Fruit fly (Drosophila melanogaster) whole organism, wandering third instar larva: ENCODE results near the gene CG5727.

Experiments
- Abd-B ChIP-seq: fragments of >200 bp; optimal IDR thresholded peaks from 2 replicates; lab custom pipeline; 2017; ENCODE audit warnings: missing biosample characterization, missing genetic modification characterization
- CG32264 ChIP-seq: fragments of 200-800 bp; sonication (Bioruptor generic); optimal IDR thresholded peaks from 2 replicates; lab custom pipeline; 2016; ENCODE audit warnings: missing biosample characterization, missing genetic modification characterization
- CG9705 ChIP-seq: fragments of 200-800 bp; sonication (Bioruptor generic); optimal IDR thresholded peaks from 2 replicates; lab custom pipeline; 2018; ENCODE audit warnings: missing biosample characterization, mild to moderate bottlenecking, missing genetic modification characterization
- CrebA ChIP-seq: fragments of 200-800 bp; sonication (Bioruptor generic); optimal IDR thresholded peaks from 2 replicates; lab custom pipeline; 2016; ENCODE audit warnings: missing biosample characterization, mild to moderate bottlenecking, missing genetic modification characterization, borderline replicate concordance
- Dfd ChIP-seq: fragments of >200 bp; optimal IDR thresholded peaks from 2 replicates; lab custom pipeline; 2017; ENCODE audit warnings: missing biosample characterization, missing genetic modification characterization
- Dif ChIP-seq: fragments of 200-275, 200-300 bp; sonication (Bioruptor generic); optimal IDR thresholded peaks from 2 replicates; lab custom pipeline; 2018; ENCODE audit warnings: missing biosample characterization, missing genetic modification characterization; ENCODE audit not compliant: partially characterized antibody
- GATAd ChIP-seq: sonication (Bioruptor generic); optimal IDR thresholded peaks from 2 replicates; lab custom pipeline; 2016; ENCODE audit warnings: missing biosample characterization, missing genetic modification characterization
- HLH106 ChIP-seq: fragments of 200-800 bp; optimal IDR thresholded peaks from 3 replicates; lab custom pipeline; 2019; ENCODE audit warnings: missing biosample characterization, mild to moderate bottlenecking, missing genetic modification characterization, moderate library complexity
- Hnf4 ChIP-seq: fragments of 200-800 bp; sonication (Bioruptor generic); optimal IDR thresholded peaks from 2 replicates; lab custom pipeline; 2016; ENCODE audit warnings: missing biosample characterization, mild to moderate bottlenecking, missing genetic modification characterization
- Hr78 ChIP-seq: fragments of >200 bp; optimal IDR thresholded peaks from 2 replicates; lab custom pipeline; 2017; ENCODE audit warnings: missing biosample characterization, missing genetic modification characterization
- Hr83 ChIP-seq: fragments of 200-300 bp; sonication (Bioruptor generic); optimal IDR thresholded peaks from 2 replicates; lab custom pipeline; 2016; ENCODE audit warnings: missing biosample characterization, mild to moderate bottlenecking, missing genetic modification characterization, moderate library complexity; ENCODE audit not compliant: poor library complexity, severe bottlenecking
- Jra ChIP-seq: sonication (Bioruptor generic); optimal IDR thresholded peaks from 2 replicates; lab custom pipeline; 2016; ENCODE audit warnings: missing biosample characterization, missing genetic modification characterization
- Mio ChIP-seq: sonication (Bioruptor generic); optimal IDR thresholded peaks from 2 replicates; lab custom pipeline; 2016; ENCODE audit warnings: missing biosample characterization, missing genetic modification characterization
- Myc ChIP-seq: fragments of >200 bp; optimal IDR thresholded peaks from 2 replicates; lab custom pipeline; 2017
- N ChIP-seq: fragments of >200 bp; optimal IDR thresholded peaks from 2 replicates; lab custom pipeline; 2018; ENCODE audit warnings: missing biosample characterization, missing external identifiers, missing genetic modification characterization
- OdsH ChIP-seq: fragments of 200-800 bp; sonication (Bioruptor generic); optimal IDR thresholded peaks from 2 replicates; lab custom pipeline; 2016; ENCODE audit warnings: missing biosample characterization, mild to moderate bottlenecking, missing genetic modification characterization
- Rel ChIP-seq, 2 experiments: fragments of 200-800 bp; sonication (Bioruptor generic) in 1 of 2; optimal IDR thresholded peaks; 2 replicates in 1 of 2; 3 replicates in 1 of 2; lab custom pipeline; 2016 to 2019; ENCODE audit warnings: mild to moderate bottlenecking in 2 of 2, missing biosample characterization in 2 of 2, missing genetic modification characterization in 2 of 2, moderate library complexity in 1 of 2
- Sp1 ChIP-seq: fragments of 200-800 bp; sonication (Bioruptor generic); optimal IDR thresholded peaks from 3 replicates; lab custom pipeline; 2019; ENCODE audit warnings: missing biosample characterization, mild to moderate bottlenecking, missing genetic modification characterization, moderate library complexity
- Vsx2 ChIP-seq: fragments of 200-300, 225-300 bp; sonication (Bioruptor generic); optimal IDR thresholded peaks from 2 replicates; lab custom pipeline; 2018; ENCODE audit warnings: missing biosample characterization, missing genetic modification characterization; ENCODE audit not compliant: partially characterized antibody
- br ChIP-seq: fragments of 200-800 bp; sonication (Bioruptor generic); optimal IDR thresholded peaks from 2 replicates; lab custom pipeline; 2016; ENCODE audit warnings: missing biosample characterization, missing genetic modification characterization
- brk ChIP-seq: fragments of 200-800 bp; sonication (Bioruptor generic); optimal IDR thresholded peaks from 2 replicates; lab custom pipeline; 2016; ENCODE audit warnings: missing biosample characterization, mild to moderate bottlenecking, missing genetic modification characterization
- dl ChIP-seq, 2 experiments: fragments of 175-275, 200-275 bp in 1 of 2; fragments of 200-275 bp in 1 of 2; sonication (Bioruptor generic); optimal IDR thresholded peaks; lab custom pipeline; 2018; ENCODE audit warnings: mild to moderate bottlenecking in 2 of 2, missing biosample characterization in 2 of 2, missing genetic modification characterization in 2 of 2, moderate library complexity in 2 of 2; ENCODE audit not compliant: partially characterized antibody in 2 of 2, insufficient read depth in 1 of 2
- dmrt93B ChIP-seq: fragments of 200-800 bp; sonication (Bioruptor generic); optimal IDR thresholded peaks from 2 replicates; lab custom pipeline; 2018; ENCODE audit warnings: missing biosample characterization, mild to moderate bottlenecking, missing genetic modification characterization
- dsf ChIP-seq: sonication (Bioruptor generic); optimal IDR thresholded peaks from 2 replicates; lab custom pipeline; 2016; ENCODE audit warnings: missing biosample characterization, missing genetic modification characterization, borderline replicate concordance
- ey ChIP-seq: fragments of 200-800 bp; sonication (Bioruptor generic); optimal IDR thresholded peaks from 2 replicates; lab custom pipeline; 2016; ENCODE audit warnings: missing biosample characterization, missing genetic modification characterization
- foxo ChIP-seq, 2 experiments: fragments of 200-800 bp; sonication (Bioruptor generic); optimal IDR thresholded peaks; 2 replicates in 1 of 2; 3 replicates in 1 of 2; lab custom pipeline; 2016 to 2017; ENCODE audit warnings: missing biosample characterization in 2 of 2, missing genetic modification characterization in 2 of 2
- fru ChIP-seq: fragments of 200-800 bp; sonication (Bioruptor generic); optimal IDR thresholded peaks from 3 replicates; lab custom pipeline; 2016; ENCODE audit warnings: missing biosample characterization, mild to moderate bottlenecking, missing genetic modification characterization
- jim ChIP-seq: fragments of 175-275, 200-325 bp; sonication (Bioruptor generic); optimal IDR thresholded peaks from 2 replicates; lab custom pipeline; 2016; ENCODE audit warnings: missing biosample characterization, mild to moderate bottlenecking, missing genetic modification characterization
- lola ChIP-seq: fragments of >200 bp; optimal IDR thresholded peaks from 2 replicates; lab custom pipeline; 2017; ENCODE audit warnings: missing biosample characterization, missing genetic modification characterization
- pan ChIP-seq: fragments of >200 bp; optimal IDR thresholded peaks from 2 replicates; lab custom pipeline; 2017
- psq ChIP-seq: fragments of 200-800 bp; sonication (Bioruptor generic); optimal IDR thresholded peaks from 3 replicates; lab custom pipeline; 2017; ENCODE audit warnings: missing biosample characterization, mild to moderate bottlenecking, missing genetic modification characterization, moderate library complexity
- rgr ChIP-seq: fragments of 200-800 bp; sonication (Bioruptor generic); optimal IDR thresholded peaks from 3 replicates; lab custom pipeline; 2016; ENCODE audit warnings: missing biosample characterization, mild to moderate bottlenecking, missing genetic modification characterization
- sage ChIP-seq: fragments of 200-800 bp; sonication (Bioruptor generic); optimal IDR thresholded peaks from 2 replicates; lab custom pipeline; 2016; ENCODE audit warnings: missing biosample characterization, mild to moderate bottlenecking, missing genetic modification characterization
- sv ChIP-seq: fragments of 200-800 bp; sonication (Bioruptor generic); optimal IDR thresholded peaks from 3 replicates; lab custom pipeline; 2016; ENCODE audit warnings: missing biosample characterization, missing genetic modification characterization
- tai ChIP-seq: sonication (Bioruptor generic); optimal IDR thresholded peaks from 2 replicates; lab custom pipeline; 2016; ENCODE audit warnings: missing biosample characterization, missing genetic modification characterization
- usp ChIP-seq: fragments of >200 bp; optimal IDR thresholded peaks from 2 replicates; lab custom pipeline; 2017; ENCODE audit warnings: missing biosample characterization, missing genetic modification characterization
- woc ChIP-seq: sonication (Bioruptor generic); optimal IDR thresholded peaks from 2 replicates; lab custom pipeline; 2016; ENCODE audit warnings: missing biosample characterization, mild to moderate bottlenecking, missing genetic modification characterization

Gene CG5727

dm6 chr2L:10226213-10226723 is 15.8 kb upstream of the CG5727 start:
- peak; percentile 9 for TF ChIP-seq Rel (GFP tag; optimal IDR thresholded peaks at IDR 0.05; lab: Kevin White, UChicago)
- no peak for TF ChIP-seq Rel (tag; optimal IDR thresholded peaks at IDR 0.05; lab: Kevin White, UChicago)
- TF ChIP-seq brk = no peak
- TF ChIP-seq, all 38 proteins: peak for 1

DNA sequence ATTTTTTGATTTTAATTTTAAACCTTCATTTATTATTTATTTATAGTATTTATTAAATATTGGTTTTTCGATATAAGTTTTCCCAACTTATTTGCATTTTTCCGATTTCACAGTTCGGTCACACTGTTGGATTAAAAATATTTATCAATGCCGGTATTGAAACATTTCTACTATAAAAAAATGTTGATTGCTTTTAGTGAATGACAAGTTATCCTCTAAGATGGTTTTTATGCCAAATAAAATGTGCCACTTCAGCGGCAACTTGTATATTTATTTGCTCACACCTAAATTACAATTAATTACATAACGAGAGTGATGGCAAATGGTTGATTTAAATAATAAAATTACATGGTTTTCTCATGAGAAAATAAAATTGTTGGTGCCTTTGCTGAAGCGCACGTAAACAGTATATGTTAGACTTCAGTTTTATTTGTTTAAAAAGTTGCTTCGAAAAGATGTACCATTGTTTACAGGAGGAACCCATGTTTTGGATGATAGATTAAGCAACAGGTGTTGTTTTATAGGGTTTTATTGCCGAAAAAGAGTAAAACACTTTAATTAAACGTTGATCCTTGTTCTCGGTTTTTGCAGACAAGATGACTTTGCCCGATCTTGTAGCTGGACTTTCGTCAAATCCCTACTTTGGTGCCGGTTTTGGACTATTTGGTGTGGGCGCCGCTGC is 12.2 kb upstream of the CG5727 start, which contains the start of gene Bcs1:
Gene Bcs1, plus strand, starts transcription at position 108 of the 682 bp plus-strand sequence.
- peak; percentile 58 for TF ChIP-seq tai (GFP tag; lab: Kevin White, UChicago)
- TF ChIP-seq brk = peak; percentile 60
- no peak for TF ChIP-seq Rel (GFP tag; optimal IDR thresholded peaks at IDR 0.05; lab: Kevin White, UChicago)
- TF ChIP-seq Rel (tag; optimal IDR thresholded peaks at IDR 0.05; lab: Kevin White, UChicago) = peak; percentile 7
- TF ChIP-seq jim (GFP tag; lab: Kevin White, UChicago) = no peak

DNA sequence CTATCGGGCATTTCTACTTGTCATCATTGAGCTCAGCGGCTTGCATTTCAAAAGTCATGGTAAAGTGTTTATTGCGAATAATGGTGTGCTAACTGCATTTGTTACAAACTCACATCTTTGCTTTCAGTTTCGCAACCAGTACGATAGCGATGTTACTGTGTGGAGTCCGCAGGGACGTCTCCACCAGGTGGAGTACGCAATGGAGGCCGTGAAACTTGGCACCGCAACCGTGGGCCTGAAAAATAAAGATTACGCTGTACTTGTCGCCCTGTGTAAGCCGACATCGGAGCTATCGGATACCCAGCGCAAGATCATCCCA is 10.9 kb upstream of the CG5727 start:
- no peak for TF ChIP-seq Hnf4 (GFP tag; lab: Kevin White, UChicago)
- TF ChIP-seq Jra (GFP tag; lab: Kevin White, UChicago) = no peak
- no peak for TF ChIP-seq Rel (GFP tag; optimal IDR thresholded peaks at IDR 0.05; lab: Kevin White, UChicago)
- no peak for TF ChIP-seq Rel (tag; optimal IDR thresholded peaks at IDR 0.05; lab: Kevin White, UChicago)
- no peak for TF ChIP-seq CG9705 (GFP tag; lab: Kevin White, UChicago)
- no peak for TF ChIP-seq tai (GFP tag; lab: Kevin White, UChicago)
- no peak for TF ChIP-seq Mio (GFP tag; lab: Kevin White, UChicago)
- TF ChIP-seq usp (GFP tag; lab: Kevin White, UChicago) = no peak
- no peak for TF ChIP-seq sage (GFP tag; lab: Kevin White, UChicago)
- no peak for TF ChIP-seq Dif (GFP tag; lab: Kevin White, UChicago)
- no peak for TF ChIP-seq CrebA (GFP tag; lab: Kevin White, UChicago)
- no peak for TF ChIP-seq fru (GFP tag; lab: Kevin White, UChicago)

DNA sequence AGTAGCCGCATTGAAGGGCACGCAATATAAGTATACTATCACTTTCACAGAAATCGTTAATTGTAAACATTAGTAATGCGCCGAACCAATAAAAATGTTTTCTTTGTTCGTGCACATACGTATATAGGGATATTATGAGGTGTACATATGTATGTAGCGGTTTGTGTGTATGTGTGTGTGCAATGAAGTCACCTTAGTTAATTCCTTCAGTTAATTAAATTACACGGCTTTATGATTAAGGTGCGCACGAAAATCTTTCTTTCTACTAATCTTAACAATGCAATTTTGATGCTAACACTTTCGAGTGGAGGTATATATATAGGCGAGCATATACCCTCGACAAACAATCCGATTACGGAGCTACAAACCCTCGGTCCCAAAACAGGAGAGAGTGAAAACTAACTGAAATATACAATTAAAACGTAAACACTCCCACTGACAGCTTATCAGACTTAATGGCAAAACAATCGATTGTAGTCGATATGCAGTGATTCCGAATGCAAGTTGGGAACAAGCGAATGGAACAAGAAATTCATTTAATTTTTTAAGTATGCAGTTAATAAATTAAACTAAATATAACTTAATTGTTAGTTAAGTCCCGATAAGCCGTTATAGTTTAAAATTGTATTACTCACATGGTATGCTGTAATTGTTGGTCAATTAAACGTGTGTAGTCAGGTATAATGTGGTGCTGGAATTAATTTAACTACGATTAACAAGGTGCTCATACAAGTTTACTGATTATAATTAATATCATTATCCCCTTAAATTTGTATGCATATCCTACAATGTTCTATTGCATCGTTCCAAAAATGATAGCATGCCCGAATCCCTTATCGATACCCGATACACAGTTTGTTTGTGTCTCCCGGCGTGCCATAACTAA is 10.3 kb upstream of the CG5727 start, which contains the start of the genes Npc1a and Prosalpha6:
Gene Npc1a, minus strand, starts transcription at position 716 of the 886 bp plus-strand sequence.
Gene Prosalpha6, plus strand, starts transcription at position 851 of the 886 bp plus-strand sequence.
- TF ChIP-seq Hnf4 (GFP tag; lab: Kevin White, UChicago) (peak; percentile 19), woc (GFP tag; lab: Kevin White, UChicago) (peak; percentile 88), Rel (GFP tag; optimal IDR thresholded peaks at IDR 0.05; lab: Kevin White, UChicago) (no peak), Rel (tag; optimal IDR thresholded peaks at IDR 0.05; lab: Kevin White, UChicago) (no peak), dmrt93B (GFP tag; lab: Kevin White, UChicago) (no peak), usp (GFP tag; lab: Kevin White, UChicago) (no peak), OdsH (GFP tag; lab: Kevin White, UChicago) (no peak), Abd-B (GFP tag; lab: Kevin White, UChicago) (no peak), Hr78 (no peak), rgr (no peak), sv (peak; percentile 44), br (GFP tag; lab: Kevin White, UChicago) (no peak), Dfd (GFP tag; lab: Kevin White, UChicago) (no peak), lola (GFP tag; lab: Kevin White, UChicago) (no peak), Myc (lab: Kevin White, UChicago) (peak; percentile 14), Hr83 (GFP tag; lab: Kevin White, UChicago) (peak; percentile 36), sage (GFP tag; lab: Kevin White, UChicago) (no peak), Vsx2 (GFP tag; lab: Kevin White, UChicago) (no peak), HLH106 (no peak), dsf (GFP tag; lab: Kevin White, UChicago) (no peak), Mio (GFP tag; lab: Kevin White, UChicago) (no peak), tai (GFP tag; lab: Kevin White, UChicago) (peak; percentile 57), GATAd (GFP tag; lab: Kevin White, UChicago) (no peak), jim (GFP tag; lab: Kevin White, UChicago) (no peak), Dif (GFP tag; lab: Kevin White, UChicago) (peak; percentile 58), pan (no peak), dl (GFP tag; optimal IDR thresholded peaks at IDR 0.05; lab: Kevin White, UChicago; ENCODE audit: insufficient read depth in 1 of 2, partially characterized antibody in 2 of 2) (no peak), foxo (GFP tag; optimal IDR thresholded peaks at IDR 0.05; lab: Kevin White, UChicago) (no peak), psq (GFP tag; lab: Kevin White, UChicago) (no peak), Sp1 (GFP tag; lab: Kevin White, UChicago) (no peak), brk (no peak), ey (GFP tag; lab: Kevin White, UChicago) (peak; percentile 19), N (GFP tag; lab: Kevin White, UChicago) (no peak), CG32264 (GFP tag; lab: Kevin White, UChicago) (no peak), fru (GFP tag; lab: Kevin White, UChicago) (no peak), CrebA (GFP tag; lab: Kevin White, UChicago) (no peak), CG9705 (GFP tag; lab: Kevin White, UChicago) (no peak)
